Worm (Caenorhabditis elegans) whole organism, L1 larva: ENCODE data around the gene glb-7.

Experiments used
- egl-27 ChIP-seq, 2 experiments: fragments of 150-350 bp in 1 of 2; sonication (generic microtip); optimal IDR thresholded peaks; 3 replicates each; lab custom pipeline; 2017 to 2018; ENCODE audit warnings: missing biosample characterization in 2 of 2, missing genetic modification characterization in 2 of 2, missing genetic modification reagents in 2 of 2
- lir-3 ChIP-seq: sonication (generic microtip); optimal IDR thresholded peaks from 2 replicates; lab custom pipeline; 2016; ENCODE audit warnings: mild to moderate bottlenecking, missing genetic modification characterization, moderate library complexity, missing compliant biosample characterization; ENCODE audit not compliant: poor library complexity
- pag-3 ChIP-seq: sonication (generic microtip); optimal IDR thresholded peaks from 2 replicates; lab custom pipeline; 2017; ENCODE audit warnings: missing genetic modification characterization, mild to moderate bottlenecking, missing compliant biosample characterization, antibody characterized with exemption, borderline replicate concordance; ENCODE audit not compliant: insufficient read depth
- pqm-1 ChIP-seq: sonication (generic microtip); optimal IDR thresholded peaks from 3 replicates; lab custom pipeline; 2017; ENCODE audit warnings: missing biosample characterization, missing genetic modification characterization
- unc-62 ChIP-seq: fragments of 150-350 bp; optimal IDR thresholded peaks from 2 replicates; lab custom pipeline; 2014; ENCODE audit warnings: missing biosample characterization, missing genetic modification reagents, missing genetic modification characterization
- zag-1 ChIP-seq: fragments of 150-350 bp; optimal IDR thresholded peaks from 2 replicates; lab custom pipeline; 2014; ENCODE audit warnings: missing biosample characterization, missing genetic modification characterization

- no peak for TF ChIP-seq zag-1 (tag; lab: Kevin White, UChicago)
- no peak for TF ChIP-seq pag-3 (tag; lab: Kevin White, UChicago)
- no peak for TF ChIP-seq pqm-1
- no peak for TF ChIP-seq unc-62
- no peak for TF ChIP-seq lir-3 (tag; lab: Kevin White, UChicago)
- TF ChIP-seq egl-27 (tag; optimal IDR thresholded peaks at IDR 0.05; lab: Kevin White, UChicago): no peak
Observed at ce11 chrIV:2136607-2137006, 14.0 kb downstream of the glb-7 start, which contains the start of gene test-1.
